Worm (Caenorhabditis elegans) whole organism, late embryonic: ENCODE results near the gene srx-113.

Source experiments
- C38D4.7 ChIP-seq: fragments of 200-800 bp; sonication (Bioruptor generic); optimal IDR thresholded peaks from 2 replicates; lab custom pipeline; 2018; ENCODE audit warnings: mild to moderate bottlenecking, missing genetic modification characterization, moderate library complexity, missing compliant biosample characterization
- ama-1 ChIP-seq: fragments of 150-350 bp; optimal IDR thresholded peaks from 2 replicates; lab custom pipeline; 2014
- ceh-2 ChIP-seq: sonication (generic microtip); optimal IDR thresholded peaks from 2 replicates; lab custom pipeline; 2016; ENCODE audit warnings: missing genotype, missing genetic modification characterization, missing compliant biosample characterization
- ceh-31 ChIP-seq: sonication (generic microtip); optimal IDR thresholded peaks from 2 replicates; lab custom pipeline; 2016; ENCODE audit warnings: missing genetic modification characterization, missing compliant biosample characterization
- elt-2 ChIP-seq: sonication (generic microtip); optimal IDR thresholded peaks from 2 replicates; lab custom pipeline; 2016; ENCODE audit warnings: missing genetic modification reagents, missing genetic modification characterization, missing compliant biosample characterization
- fkh-6 ChIP-seq: sonication (generic microtip); optimal IDR thresholded peaks from 2 replicates; lab custom pipeline; 2016; ENCODE audit warnings: missing genetic modification characterization, missing compliant biosample characterization
- lim-6 ChIP-seq: sonication (generic microtip); optimal IDR thresholded peaks from 2 replicates; lab custom pipeline; 2016; ENCODE audit warnings: missing genetic modification characterization, missing compliant biosample characterization
- pha-4 ChIP-seq: fragments of 150-350 bp; optimal IDR thresholded peaks from 2 replicates; lab custom pipeline; 2018; ENCODE audit warnings: missing biosample characterization, missing genetic modification reagents, missing genetic modification characterization
- pros-1 ChIP-seq: fragments of 150-350 bp; optimal IDR thresholded peaks from 2 replicates; lab custom pipeline; 2014; ENCODE audit warnings: missing biosample characterization, missing genetic modification reagents, missing genetic modification characterization

ce11 chrV:12667926-12668325, 36.0 kb upstream of the srx-113 start, which contains the start of gene W05B10.4:
- no peak for TF ChIP-seq elt-2
- no peak for TF ChIP-seq ama-1 (lab: Kevin White, UChicago)
- TF ChIP-seq C38D4.7 (GFP tag; lab: Kevin White, UChicago): no peak
- TF ChIP-seq ceh-31 (tag; lab: Kevin White, UChicago): no peak
- no peak for TF ChIP-seq pros-1 (tag; lab: Kevin White, UChicago)
- TF ChIP-seq lim-6 (tag; lab: Kevin White, UChicago): no peak
- TF ChIP-seq ceh-2: no peak
- no peak for TF ChIP-seq fkh-6 (tag; lab: Kevin White, UChicago)
- no peak for TF ChIP-seq pha-4 (tag; lab: Kevin White, UChicago)
